Fruit fly (Drosophila melanogaster): ENCODE data around the gene CG12540.

CG12540 gene

DNA sequence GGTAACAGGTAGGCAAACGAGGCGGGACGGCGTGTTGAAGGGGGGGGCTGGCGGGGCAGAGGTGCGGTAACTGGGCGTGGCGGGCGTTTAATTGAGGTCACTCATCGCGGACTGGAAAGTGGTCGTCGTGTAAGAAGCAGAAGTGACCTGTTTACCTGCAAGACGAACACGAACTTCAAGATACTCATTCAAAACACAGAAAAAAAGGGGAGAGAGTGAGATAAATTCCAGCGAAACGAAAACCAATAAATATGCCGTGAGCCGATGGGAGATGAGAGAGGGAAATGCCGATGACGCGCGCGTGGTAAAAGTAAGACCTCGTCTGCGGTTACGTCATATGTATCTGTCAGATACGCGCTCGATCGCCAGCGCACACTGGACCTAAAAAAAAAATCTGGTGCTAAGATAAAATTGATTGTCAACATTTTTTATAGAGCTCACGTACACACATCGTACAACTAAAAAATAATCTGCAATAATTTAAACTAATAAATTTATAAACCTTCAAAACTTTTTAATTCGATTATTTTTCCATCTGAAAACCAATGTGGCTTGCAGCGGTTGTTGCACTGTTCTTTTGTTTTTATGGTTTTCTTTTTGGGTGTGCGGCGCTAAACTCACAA is 2.0 kb upstream of the CG12540 start (continued):
- TF ChIP-seq CG6813 (GFP tag; optimal IDR thresholded peaks at IDR 0.05) (no peak), usp (GFP tag; optimal IDR thresholded peaks at IDR 0.05) (no peak), ATbp (GFP tag; optimal IDR thresholded peaks at IDR 0.05) (peak; percentile 77), gce (GFP tag; IDR thresholded peaks at IDR 0.05) (peak; percentile 77; the same call in 2 of the 3 replicates), z (GFP tag; IDR thresholded peaks at IDR 0.05) (no peak), CG3281 (GFP tag; optimal IDR thresholded peaks at IDR 0.05) (no peak), tx (GFP tag; optimal IDR thresholded peaks at IDR 0.05) (no peak), Scr (GFP tag; IDR thresholded peaks at IDR 0.05; ENCODE audit: partially characterized antibody) (no peak), CG4424 (GFP tag; optimal IDR thresholded peaks at IDR 0.05) (peak; percentile 65), B-H2 (GFP tag; optimal IDR thresholded peaks at IDR 0.05) (no peak), Fer1 (GFP tag; optimal IDR thresholded peaks at IDR 0.05) (no peak), kay (GFP tag; optimal IDR thresholded peaks at IDR 0.05) (peak; percentile 4), Blimp-1 (GFP tag; optimal IDR thresholded peaks at IDR 0.05) (peak; percentile 77), CG12769 (tag; optimal IDR thresholded peaks at IDR 0.05) (no peak), CG7786 (GFP tag; optimal IDR thresholded peaks at IDR 0.05) (no peak), gfzf (GFP tag; optimal IDR thresholded peaks at IDR 0.05) (no peak), sens (GFP tag) (peak; percentile 92), CG4707 (GFP tag; optimal IDR thresholded peaks at IDR 0.05) (peak; percentile 61), emc (GFP tag; optimal IDR thresholded peaks at IDR 0.05) (no peak), C15 (GFP tag; IDR thresholded peaks at IDR 0.05) (no peak), repo (GFP tag; optimal IDR thresholded peaks at IDR 0.05) (no peak), MESR4 (GFP tag; optimal IDR thresholded peaks at IDR 0.05) (no peak), jumu (GFP tag; optimal IDR thresholded peaks at IDR 0.05) (no peak), Atf6 (GFP tag; IDR thresholded peaks at IDR 0.05) (peak; percentile 33; the same call in 1 of the 2 replicates), oc (tag; optimal IDR thresholded peaks at IDR 0.05) (peak; percentile 71), Hand (GFP tag; optimal IDR thresholded peaks at IDR 0.05) (no peak), CG7839 (tag; optimal IDR thresholded peaks at IDR 0.05) (peak; percentile 74), CG17328 (GFP tag; IDR thresholded peaks at IDR 0.05) (peak; percentile 75), dmrt11E (tag; optimal IDR thresholded peaks at IDR 0.05) (peak; percentile 30), HHEX (GFP tag; optimal IDR thresholded peaks at IDR 0.05) (peak; percentile 35), amos (GFP tag; IDR thresholded peaks at IDR 0.05; ENCODE audit: partially characterized antibody) (no peak), toy (GFP tag; IDR thresholded peaks at IDR 0.05) (no peak), Xrp1 (GFP tag; IDR thresholded peaks at IDR 0.05) (peak; percentile 82), CG17612 (GFP tag; IDR thresholded peaks at IDR 0.05) (peak; percentile 37; the same call in 1 of the 2 replicates), h (optimal IDR thresholded peaks at IDR 0.05) (no peak), GATAe (GFP tag; conservative IDR thresholded peaks at IDR 0.05) (no peak), dm (GFP tag; optimal IDR thresholded peaks at IDR 0.05) (no peak), CG12104 (GFP tag; optimal IDR thresholded peaks at IDR 0.05) (no peak), CG3838 (GFP tag; optimal IDR thresholded peaks at IDR 0.05) (no peak), hth (optimal IDR thresholded peaks at IDR 0.05) (no peak), CG9932 (GFP tag; IDR thresholded peaks at IDR 0.05) (no peak), Dref (GFP tag; IDR thresholded peaks at IDR 0.05) (no peak), D (optimal IDR thresholded peaks at IDR 0.05) (no peak), D (GFP tag; optimal IDR thresholded peaks at IDR 0.05) (peak; percentile 68), Ssrp (tag; optimal IDR thresholded peaks at IDR 0.05) (peak; percentile 75), CG13894 (tag; optimal IDR thresholded peaks at IDR 0.05) (no peak), CG11456 (GFP tag; IDR thresholded peaks at IDR 0.05) (no peak), CG6175 (GFP tag; IDR thresholded peaks at IDR 0.05) (no peak), CG16813 (GFP tag; IDR thresholded peaks at IDR 0.05; ENCODE audit: partially characterized antibody) (no peak), CG7357 (GFP tag; IDR thresholded peaks at IDR 0.05) (peak; percentile 45; the same call in 1 of the 3 replicates), tup (GFP tag; optimal IDR thresholded peaks at IDR 0.05) (no peak), cad (GFP tag; optimal IDR thresholded peaks at IDR 0.05) (no peak)

Measured in whole organism, embryonic.